Fruit fly (Drosophila melanogaster) whole organism, prepupa: ENCODE data around the gene brat.

Source experiments
- Blimp-1 ChIP-seq: fragments of 200-800 bp; sonication (Bioruptor generic); optimal IDR thresholded peaks from 3 replicates; lab custom pipeline; 2017; ENCODE audit warnings: missing biosample characterization, missing genetic modification characterization, mild to moderate bottlenecking, moderate library complexity, missing genetic modification reagents
- CG10631 ChIP-seq: fragments of 200-800 bp; sonication (Bioruptor generic); optimal IDR thresholded peaks from 2 replicates; lab custom pipeline; 2016; ENCODE audit warnings: missing biosample characterization, missing genetic modification characterization
- CG10669 ChIP-seq: fragments of 200-800 bp; sonication (Bioruptor generic); optimal IDR thresholded peaks from 3 replicates; lab custom pipeline; 2018; ENCODE audit warnings: missing biosample characterization, mild to moderate bottlenecking, missing genetic modification characterization, moderate library complexity
- CG11762 ChIP-seq: fragments of 200-800 bp; sonication (Bioruptor generic); optimal IDR thresholded peaks from 3 replicates; lab custom pipeline; 2016; ENCODE audit warnings: missing biosample characterization, missing genetic modification characterization; ENCODE audit not compliant: insufficient read depth
- CG11902 ChIP-seq: fragments of 200-800 bp; sonication (Bioruptor generic); optimal IDR thresholded peaks from 3 replicates; lab custom pipeline; 2016; ENCODE audit warnings: missing biosample characterization, missing genetic modification characterization
- CG15336 ChIP-seq: fragments of 200-800 bp; sonication (Bioruptor generic); IDR thresholded peaks from 2 replicates; pipeline ENCODE4 v1.3.6; 2022; ENCODE audit warnings: missing biosample characterization, missing genetic modification characterization
- CG1621 ChIP-seq: fragments of 200-800 bp; sonication (Bioruptor generic); optimal IDR thresholded peaks from 3 replicates; lab custom pipeline; 2018; ENCODE audit warnings: missing biosample characterization, mild to moderate bottlenecking, missing genetic modification characterization
- CG16779 ChIP-seq: fragments of 200-800 bp; sonication (Bioruptor generic); optimal IDR thresholded peaks from 3 replicates; lab custom pipeline; 2017; ENCODE audit warnings: missing biosample characterization, mild to moderate bottlenecking, missing genetic modification characterization
- CG31627 ChIP-seq: fragments of 200-800 bp; sonication (Bioruptor generic); optimal IDR thresholded peaks from 3 replicates; lab custom pipeline; 2016; ENCODE audit warnings: missing biosample characterization, missing genetic modification characterization
- CG34406 ChIP-seq: fragments of 200-800 bp; sonication (Bioruptor generic); optimal IDR thresholded peaks from 3 replicates; lab custom pipeline; 2016; ENCODE audit warnings: missing biosample characterization, missing genetic modification characterization
- CG3919 ChIP-seq: fragments of 200-800 bp; sonication (Bioruptor generic); optimal IDR thresholded peaks from 3 replicates; lab custom pipeline; 2016; ENCODE audit warnings: missing biosample characterization, missing genetic modification characterization
- CG6163 ChIP-seq: fragments of 200-800 bp; sonication (Bioruptor generic); IDR thresholded peaks from 3 replicates; pipeline ENCODE4 v1.3.6; 2022; ENCODE audit warnings: missing biosample characterization, missing genetic modification characterization
- CG6276 ChIP-seq: fragments of 200-800 bp; sonication (Bioruptor generic); optimal IDR thresholded peaks from 2 replicates; lab custom pipeline; 2017; ENCODE audit warnings: missing biosample characterization, mild to moderate bottlenecking, missing genetic modification characterization
- CG6792 ChIP-seq: fragments of 200-800 bp; sonication (Bioruptor generic); optimal IDR thresholded peaks from 3 replicates; lab custom pipeline; 2016; ENCODE audit warnings: missing biosample characterization, missing genetic modification characterization
- CG6808 ChIP-seq: fragments of 200-800 bp; sonication (Bioruptor generic); optimal IDR thresholded peaks from 3 replicates; lab custom pipeline; 2017; ENCODE audit warnings: missing biosample characterization, missing genetic modification characterization, mild to moderate bottlenecking, moderate library complexity, missing genetic modification reagents
- CG7368 ChIP-seq: fragments of 200-800 bp; sonication (Bioruptor generic); optimal IDR thresholded peaks from 3 replicates; lab custom pipeline; 2016; ENCODE audit warnings: missing biosample characterization, missing genetic modification characterization
- CG8119 ChIP-seq: fragments of 200-800 bp; sonication (Bioruptor generic); IDR thresholded peaks from 3 replicates; pipeline ENCODE4 v1.3.6; 2022; ENCODE audit warnings: missing biosample characterization, missing genetic modification characterization
- CG8319 ChIP-seq: fragments of 200-800 bp; sonication (Bioruptor generic); optimal IDR thresholded peaks from 3 replicates; lab custom pipeline; 2016; ENCODE audit warnings: missing biosample characterization, missing genetic modification characterization
- CG8632 ChIP-seq: fragments of 200-800 bp; sonication (Bioruptor generic); optimal IDR thresholded peaks from 3 replicates; lab custom pipeline; 2016; ENCODE audit warnings: missing biosample characterization, missing genetic modification characterization
- CG9139 ChIP-seq: fragments of 200-800 bp; sonication (Bioruptor generic); optimal IDR thresholded peaks from 3 replicates; lab custom pipeline; 2017; ENCODE audit warnings: missing biosample characterization, mild to moderate bottlenecking, missing genetic modification characterization
- Eip75B ChIP-seq: fragments of 200-800 bp; sonication (Bioruptor generic); optimal IDR thresholded peaks from 3 replicates; lab custom pipeline; 2016; ENCODE audit warnings: missing biosample characterization, missing genetic modification characterization
- Eip78C ChIP-seq: fragments of 200-800 bp; sonication (Bioruptor generic); peaks from one replicate; lab custom pipeline; 2016; ENCODE audit warnings: missing biosample characterization, missing genetic modification characterization
- Ets21C ChIP-seq: fragments of 200-800 bp; sonication (Bioruptor generic); optimal IDR thresholded peaks from 3 replicates; lab custom pipeline; 2016; ENCODE audit warnings: missing biosample characterization, missing genetic modification characterization
- Hr38 ChIP-seq: sonication (Bioruptor generic); optimal IDR thresholded peaks from 2 replicates; lab custom pipeline; 2016; ENCODE audit warnings: missing biosample characterization, missing genetic modification characterization
- Hr4 ChIP-seq: fragments of 200-800 bp; sonication (Bioruptor generic); optimal IDR thresholded peaks from 3 replicates; lab custom pipeline; 2016; ENCODE audit warnings: missing biosample characterization, missing genetic modification characterization
- Lpt ChIP-seq: fragments of 200-800 bp; sonication (Bioruptor generic); optimal IDR thresholded peaks from 3 replicates; lab custom pipeline; 2016; ENCODE audit warnings: missing biosample characterization, missing genetic modification characterization
- Met ChIP-seq: fragments of 200-800 bp; sonication (Bioruptor generic); optimal IDR thresholded peaks from 3 replicates; lab custom pipeline; 2016; ENCODE audit warnings: missing biosample characterization, missing genetic modification characterization
- Sox102F ChIP-seq: fragments of 200-800 bp; sonication (Bioruptor generic); optimal IDR thresholded peaks from 2 replicates; lab custom pipeline; 2016; ENCODE audit warnings: missing biosample characterization, mild to moderate bottlenecking, missing genetic modification characterization
- Sox14 ChIP-seq: fragments of 200-800 bp; sonication (Bioruptor generic); optimal IDR thresholded peaks from 3 replicates; lab custom pipeline; 2016; ENCODE audit warnings: missing biosample characterization, missing genetic modification characterization
- Sox15 ChIP-seq: fragments of 200-800 bp; sonication (Bioruptor generic); optimal IDR thresholded peaks from 3 replicates; lab custom pipeline; 2016; ENCODE audit warnings: missing biosample characterization, missing genetic modification characterization
- achi ChIP-seq: fragments of 200-800 bp; sonication (Bioruptor generic); optimal IDR thresholded peaks from 3 replicates; lab custom pipeline; 2016; ENCODE audit warnings: missing biosample characterization, missing genetic modification characterization
- acj6 ChIP-seq: fragments of 200-800 bp; sonication (Bioruptor generic); optimal IDR thresholded peaks from 3 replicates; lab custom pipeline; 2016; ENCODE audit warnings: missing biosample characterization, missing genetic modification characterization
- cyc ChIP-seq: fragments of 200-800 bp; sonication (Bioruptor generic); optimal IDR thresholded peaks from 3 replicates; lab custom pipeline; 2016; ENCODE audit warnings: missing biosample characterization, missing genetic modification characterization
- dac ChIP-seq: fragments of 200-800 bp; sonication (Bioruptor generic); optimal IDR thresholded peaks from 2 replicates; lab custom pipeline; 2017; ENCODE audit warnings: missing biosample characterization, mild to moderate bottlenecking, missing genetic modification characterization
- dsx ChIP-seq: fragments of 200-800 bp; optimal IDR thresholded peaks from 3 replicates; lab custom pipeline; 2019; ENCODE audit warnings: missing biosample characterization, mild to moderate bottlenecking, missing genetic modification characterization, moderate library complexity; ENCODE audit not compliant: poor library complexity, severe bottlenecking
- eg ChIP-seq: fragments of 200-800 bp; sonication (Bioruptor generic); IDR thresholded peaks from 3 replicates; pipeline ENCODE4 v1.3.6; 2022; ENCODE audit warnings: missing biosample characterization, missing genetic modification characterization
- esn ChIP-seq: fragments of 200-800 bp; sonication (Bioruptor generic); optimal IDR thresholded peaks from 2 replicates; lab custom pipeline; 2016; ENCODE audit warnings: missing biosample characterization, mild to moderate bottlenecking, missing genetic modification characterization, moderate library complexity
- fd59A ChIP-seq: fragments of 200-800 bp; sonication (Bioruptor generic); optimal IDR thresholded peaks from 2 replicates; lab custom pipeline; 2017; ENCODE audit warnings: missing biosample characterization, mild to moderate bottlenecking, missing genetic modification characterization, missing genetic modification reagents
- fd85E ChIP-seq: fragments of 200-800 bp; sonication (Bioruptor generic); optimal IDR thresholded peaks from 3 replicates; lab custom pipeline; 2016; ENCODE audit warnings: missing biosample characterization, missing genetic modification characterization
- fkh ChIP-seq: fragments of 200-800 bp; sonication (Bioruptor generic); optimal IDR thresholded peaks from 3 replicates; lab custom pipeline; 2017; ENCODE audit warnings: missing biosample characterization, mild to moderate bottlenecking, missing genetic modification characterization, moderate library complexity
- lz ChIP-seq: fragments of 200-800 bp; sonication (Bioruptor generic); optimal IDR thresholded peaks from 3 replicates; lab custom pipeline; 2016; ENCODE audit warnings: missing biosample characterization, missing genetic modification characterization
- net ChIP-seq: fragments of 200-800 bp; sonication (Bioruptor generic); optimal IDR thresholded peaks from 3 replicates; lab custom pipeline; 2016; ENCODE audit warnings: missing biosample characterization, missing genetic modification characterization
- spab ChIP-seq: fragments of 200-800 bp; sonication (Bioruptor generic); optimal IDR thresholded peaks from 2 replicates; lab custom pipeline; 2017; ENCODE audit warnings: missing biosample characterization, mild to moderate bottlenecking, missing genetic modification characterization, missing genetic modification reagents
- ss ChIP-seq, 2 experiments: fragments of 200-800 bp; sonication (Bioruptor generic); optimal IDR thresholded peaks; 2 replicates in 1 of 2; 3 replicates in 1 of 2; lab custom pipeline; 2017 to 2018; ENCODE audit warnings: mild to moderate bottlenecking in 2 of 2, missing biosample characterization in 2 of 2, missing genetic modification characterization in 2 of 2, moderate library complexity in 1 of 2
- svp ChIP-seq: fragments of 200-800 bp; sonication (Bioruptor generic); peaks from one replicate; lab custom pipeline; 2016; ENCODE audit warnings: missing biosample characterization, missing genetic modification characterization
- topi ChIP-seq: fragments of 200-800 bp; sonication (Bioruptor generic); optimal IDR thresholded peaks from 3 replicates; lab custom pipeline; 2016; ENCODE audit warnings: missing biosample characterization, missing genetic modification characterization
- vri ChIP-seq: fragments of 200-800 bp; sonication (Bioruptor generic); optimal IDR thresholded peaks from 3 replicates; lab custom pipeline; 2016; ENCODE audit warnings: missing biosample characterization, mild to moderate bottlenecking, missing genetic modification characterization

Gene brat

DNA sequence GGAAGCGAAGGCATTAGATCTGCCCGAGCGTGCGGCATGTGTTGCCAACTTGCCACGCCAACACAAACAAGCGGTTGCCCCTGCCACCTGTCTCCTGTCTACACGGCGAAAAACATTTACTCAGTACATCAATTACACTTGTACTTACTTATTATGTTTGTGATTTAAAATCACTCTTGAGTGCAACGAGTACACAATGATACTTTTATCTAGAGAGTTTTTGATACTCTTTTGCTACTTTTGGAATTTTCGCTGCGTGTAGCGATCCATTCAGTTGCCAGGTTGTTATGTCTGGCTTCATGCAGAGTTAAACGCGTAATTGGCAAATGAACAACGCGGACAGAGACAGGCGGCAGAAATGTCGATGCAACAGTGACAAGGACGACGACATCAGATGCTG is 60.1 kb downstream of the brat start (continued):
- TF ChIP-seq Hr4 (GFP tag; lab: Kevin White, UChicago) (peak; percentile 89), topi (GFP tag; lab: Kevin White, UChicago) (peak; percentile 46), net (GFP tag; lab: Kevin White, UChicago) (peak; percentile 71), esn (peak; percentile 39), Eip78C (peak; percentile 94), Sox14 (GFP tag; lab: Kevin White, UChicago) (peak; percentile 54), CG16779 (tag; lab: Kevin White, UChicago) (peak; percentile 23), Ets21C (GFP tag; lab: Kevin White, UChicago) (no peak), Blimp-1 (GFP tag; lab: Kevin White, UChicago) (no peak), lz (GFP tag; lab: Kevin White, UChicago) (no peak), CG6808 (GFP tag; lab: Kevin White, UChicago) (peak; percentile 39), cyc (peak; percentile 38), spab (GFP tag; lab: Kevin White, UChicago) (peak; percentile 29), dsx (peak; percentile 47), CG8632 (peak; percentile 39), ss (GFP tag; optimal IDR thresholded peaks at IDR 0.05; lab: Kevin White, UChicago) (peak in 1 of 2 experiments; percentile 33)

dm6 chr2L:19196443-19197044 is 62.9 kb downstream of the brat start:
- TF ChIP-seq achi (peak; percentile 84), CG10631 (GFP tag; lab: Kevin White, UChicago) (peak; percentile 82), CG10669 (peak; percentile 86), esn (peak; percentile 90), CG1621 (tag; lab: Kevin White, UChicago) (peak; percentile 84), CG6163 (GFP tag; lab: Robert Waterston, UW) (peak; percentile 92), acj6 (GFP tag; lab: Kevin White, UChicago) (peak; percentile 82), topi (GFP tag; lab: Kevin White, UChicago) (peak; percentile 83), Sox102F (GFP tag; lab: Kevin White, UChicago) (peak; percentile 90), Eip75B (GFP tag; lab: Kevin White, UChicago) (peak; percentile 85), fd59A (GFP tag; lab: Kevin White, UChicago) (peak; percentile 69), dsx (peak; percentile 71), vri (peak; percentile 83), eg (GFP tag; lab: Robert Waterston, UW) (peak; percentile 77), CG6808 (GFP tag; lab: Kevin White, UChicago) (peak; percentile 86), spab (GFP tag; lab: Kevin White, UChicago) (peak; percentile 88), Hr38 (GFP tag; lab: Kevin White, UChicago) (no peak), fkh (GFP tag; lab: Kevin White, UChicago) (no peak), CG11902 (GFP tag; lab: Kevin White, UChicago) (peak; percentile 74), CG6276 (GFP tag; lab: Kevin White, UChicago) (peak; percentile 45), Sox15 (GFP tag; lab: Kevin White, UChicago) (peak; percentile 71), CG7368 (GFP tag; lab: Kevin White, UChicago) (peak; percentile 77), CG8319 (peak; percentile 79), CG8632 (peak; percentile 82), CG31627 (peak; percentile 85), CG3919 (peak; percentile 83), CG9139 (GFP tag; lab: Kevin White, UChicago) (peak; percentile 80), Eip78C (peak; percentile 97), cyc (peak; percentile 80), svp (GFP tag; lab: Kevin White, UChicago) (peak; percentile 94), fd85E (peak; percentile 17), CG8119 (peak; percentile 69; the same call in 2 of the 3 replicates), Lpt (GFP tag; lab: Kevin White, UChicago) (peak; percentile 51), Blimp-1 (GFP tag; lab: Kevin White, UChicago) (peak; percentile 66), CG34406 (GFP tag; lab: Kevin White, UChicago) (peak; percentile 82), Hr4 (GFP tag; lab: Kevin White, UChicago) (peak; percentile 51), CG15336 (peak; percentile 71), Met (GFP tag; lab: Kevin White, UChicago) (peak; percentile 90), Sox14 (GFP tag; lab: Kevin White, UChicago) (peak; percentile 83), CG11762 (GFP tag; lab: Kevin White, UChicago) (peak; percentile 74), CG6792 (GFP tag; lab: Kevin White, UChicago) (peak; percentile 87), dac (no peak), lz (GFP tag; lab: Kevin White, UChicago) (peak; percentile 87), CG16779 (tag; lab: Kevin White, UChicago) (peak; percentile 69)
